Worm (Caenorhabditis elegans) whole organism, early embryonic: ENCODE results near the gene K08H10.6.

Source experiments
- B0310.2 ChIP-seq: sonication (generic microtip); optimal IDR thresholded peaks from 2 replicates; lab custom pipeline; 2016; ENCODE audit warnings: mild to moderate bottlenecking, missing genetic modification characterization, missing compliant biosample characterization
- F13C5.2 ChIP-seq: sonication (generic microtip); optimal IDR thresholded peaks from 2 replicates; lab custom pipeline; 2017; ENCODE audit warnings: mild to moderate bottlenecking, missing genetic modification characterization, inconsistent platforms, missing compliant biosample characterization
- aly-1 ChIP-seq: sonication (generic microtip); optimal IDR thresholded peaks from 2 replicates; lab custom pipeline; 2016; ENCODE audit warnings: missing genetic modification characterization, missing compliant biosample characterization
- ama-1 ChIP-seq: fragments of 150-350 bp; optimal IDR thresholded peaks from 2 replicates; lab custom pipeline; 2014
- ceh-13 ChIP-seq: fragments of 200-800 bp; sonication (Bioruptor generic); optimal IDR thresholded peaks from 2 replicates; lab custom pipeline; 2018; ENCODE audit warnings: mild to moderate bottlenecking, missing genetic modification characterization, missing compliant biosample characterization
- ceh-36 ChIP-seq: sonication (generic microtip); optimal IDR thresholded peaks from 2 replicates; lab custom pipeline; 2016; ENCODE audit warnings: missing genetic modification characterization, inconsistent platforms, missing compliant biosample characterization
- ets-7 ChIP-seq: sonication (generic microtip); optimal IDR thresholded peaks from 2 replicates; lab custom pipeline; 2016; ENCODE audit warnings: missing genotype, missing genetic modification characterization, missing compliant biosample characterization
- flt-1 ChIP-seq: fragments of 200-800 bp; sonication (Bioruptor generic); IDR thresholded peaks from 2 replicates; pipeline ENCODE4 v1.3.6; 2022; ENCODE audit warnings: missing genetic modification characterization, missing compliant biosample characterization
- hmbx-1 ChIP-seq: sonication (generic microtip); optimal IDR thresholded peaks from 2 replicates; lab custom pipeline; 2016; ENCODE audit warnings: mild to moderate bottlenecking, missing genetic modification characterization, missing compliant biosample characterization
- hmg-4 ChIP-seq: fragments of 200-800 bp; sonication (Bioruptor generic); optimal IDR thresholded peaks from 2 replicates; lab custom pipeline; 2018; ENCODE audit warnings: mild to moderate bottlenecking, missing genetic modification characterization, missing compliant biosample characterization
- hnd-1 ChIP-seq: sonication (generic microtip); optimal IDR thresholded peaks from 2 replicates; lab custom pipeline; 2016; ENCODE audit warnings: missing genetic modification characterization, missing compliant biosample characterization
- pes-1 ChIP-seq: fragments of 200-800 bp; sonication (Bioruptor generic); IDR thresholded peaks from 2 replicates; pipeline ENCODE4 v1.3.6; 2022; ENCODE audit warnings: missing genetic modification reagents, missing genetic modification characterization, missing compliant biosample characterization
- scrt-1 ChIP-seq: fragments of 200-800 bp; sonication (Bioruptor generic); IDR thresholded peaks from 2 replicates; pipeline ENCODE4 v1.3.6; 2022; ENCODE audit warnings: missing genetic modification characterization, missing compliant biosample characterization
- sea-1 ChIP-seq: fragments of 200-800 bp; sonication (Bioruptor generic); conservative IDR thresholded peaks from 2 replicates; pipeline ENCODE4 v1.3.6; 2022; ENCODE audit warnings: missing genetic modification characterization, missing compliant biosample characterization
- tbx-11 ChIP-seq: fragments of 200-800 bp; sonication (Bioruptor generic); IDR thresholded peaks from 2 replicates; pipeline ENCODE4 v1.3.6; 2022; ENCODE audit warnings: missing genetic modification characterization, missing compliant biosample characterization
- tbx-37 ChIP-seq: fragments of 200-800 bp; sonication (Bioruptor generic); conservative IDR thresholded peaks from 2 replicates; pipeline ENCODE4 v1.3.6; 2022; ENCODE audit warnings: missing genetic modification reagents, missing genetic modification characterization, missing compliant biosample characterization
- tra-4 ChIP-seq: sonication (generic microtip); optimal IDR thresholded peaks from 2 replicates; lab custom pipeline; 2017; ENCODE audit warnings: missing genetic modification characterization, missing compliant biosample characterization

K08H10.6 gene

DNA sequence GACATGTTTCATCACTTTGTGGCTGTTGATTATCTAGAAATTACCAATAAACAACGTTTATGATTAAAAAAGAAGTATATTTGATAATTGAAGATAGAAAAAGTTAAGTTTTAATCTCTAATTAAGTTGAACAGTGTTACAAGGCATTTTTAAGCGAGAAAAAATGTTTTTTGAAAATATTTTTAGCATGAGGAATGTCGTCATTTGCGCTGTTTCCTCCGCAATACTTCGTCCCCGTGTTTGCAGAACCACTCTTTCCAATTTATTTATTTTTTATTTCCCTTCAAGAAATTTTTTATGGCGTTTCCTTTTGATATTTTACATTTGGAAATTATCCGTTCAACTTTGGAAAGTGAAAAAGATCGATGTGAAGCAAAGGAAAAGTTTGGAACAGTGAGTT is 4.1 kb downstream of the K08H10.6 start, which contains the start of the genes rde-1 and trpp-6:
Gene rde-1 (minus strand): TSS at position 33 of the 400 bp plus-strand sequence.
Gene trpp-6 (plus strand): TSS at position 286 of the 400 bp plus-strand sequence.
- TF ChIP-seq tbx-37 (no peak), F13C5.2 (tag; lab: Kevin White, UChicago) (no peak), ceh-13 (no peak), ceh-36 (tag; lab: Kevin White, UChicago) (no peak), tra-4 (tag; lab: Kevin White, UChicago) (no peak), ama-1 (lab: Kevin White, UChicago) (no peak), tbx-11 (no peak), ets-7 (tag; lab: Kevin White, UChicago) (no peak), pes-1 (no peak), scrt-1 (GFP tag; lab: Robert Waterston, UW) (no peak), aly-1 (tag; lab: Kevin White, UChicago) (no peak), hmbx-1 (no peak), B0310.2 (tag; lab: Kevin White, UChicago) (no peak), sea-1 (GFP tag; lab: Robert Waterston, UW) (no peak), hmg-4 (GFP tag; lab: Kevin White, UChicago) (no peak), flt-1 (GFP tag; lab: Robert Waterston, UW) (no peak)

- TF ChIP-seq tra-4 (tag; lab: Kevin White, UChicago) (no peak), aly-1 (tag; lab: Kevin White, UChicago) (no peak), hmbx-1 (no peak), tbx-11 (no peak), sea-1 (GFP tag; lab: Robert Waterston, UW) (no peak), ceh-36 (tag; lab: Kevin White, UChicago) (no peak)
Measured at ce11 chrV:9987688-9988087, 8.0 kb downstream of the K08H10.6 start, which contains the start of gene C27H6.8. Gene C27H6.8, minus strand, starts transcription at chrV:9987788.

ce11 chrV:9986177-9986576 is 9.5 kb downstream of the K08H10.6 start, which contains the start of gene rmd-2:
Gene rmd-2, minus strand, starts transcription at chrV:9986277.
- no peak for TF ChIP-seq pes-1
- TF ChIP-seq ama-1 (lab: Kevin White, UChicago) = no peak
- no peak for TF ChIP-seq F13C5.2 (tag; lab: Kevin White, UChicago)
- TF ChIP-seq B0310.2 (tag; lab: Kevin White, UChicago) = no peak

ce11 chrV:9985227-9985864 is 10.3 kb downstream of the K08H10.6 start:
- TF ChIP-seq F13C5.2 (tag; lab: Kevin White, UChicago) = no peak
- no peak for TF ChIP-seq ama-1 (lab: Kevin White, UChicago)
- no peak for TF ChIP-seq hnd-1 (tag; lab: Kevin White, UChicago)
- TF ChIP-seq sea-1 (GFP tag; lab: Robert Waterston, UW) = no peak
- no peak for TF ChIP-seq ceh-36 (tag; lab: Kevin White, UChicago)
- no peak for TF ChIP-seq B0310.2 (tag; lab: Kevin White, UChicago)
- no peak for TF ChIP-seq pes-1

DNA sequence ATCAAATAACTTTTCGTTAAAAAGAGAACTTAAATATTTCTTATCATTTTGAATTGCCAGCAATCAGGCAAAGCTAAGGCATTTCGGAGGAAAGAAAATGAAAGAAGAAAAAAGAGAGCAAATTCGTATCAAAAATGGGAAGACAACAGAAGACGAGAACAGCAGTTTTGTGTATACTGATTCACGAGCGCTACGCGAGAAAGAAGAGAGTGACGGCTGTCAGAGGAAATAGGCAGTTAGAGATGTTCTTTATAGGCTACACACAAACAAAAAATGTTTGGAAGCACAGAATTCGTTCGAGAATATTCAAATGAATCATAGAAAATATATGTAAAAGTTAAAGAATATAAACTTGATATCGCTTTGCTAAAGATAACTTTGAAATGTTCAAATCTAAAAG is 10.9 kb downstream of the K08H10.6 start:
- TF ChIP-seq hmbx-1 (no peak), tbx-11 (no peak), ama-1 (lab: Kevin White, UChicago) (no peak), hmg-4 (GFP tag; lab: Kevin White, UChicago) (no peak)

DNA sequence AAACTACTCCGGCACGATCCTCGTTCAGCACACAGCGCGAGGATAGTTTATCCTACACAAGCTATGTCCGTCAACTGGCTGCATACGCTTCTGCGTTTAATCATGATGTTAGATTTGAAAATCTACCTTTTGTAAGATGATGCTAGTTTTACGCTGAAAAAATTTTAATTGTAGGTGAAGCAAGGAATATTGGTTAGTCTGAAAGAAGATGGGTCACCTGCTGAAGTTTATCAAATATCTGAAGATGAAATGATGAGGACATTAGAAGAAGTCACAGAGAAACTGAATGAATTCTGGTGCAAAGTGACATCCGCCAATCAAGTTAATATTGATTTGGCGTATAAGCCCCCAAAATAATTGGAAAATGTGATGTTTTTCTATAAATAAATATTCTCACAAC is 12.2 kb downstream of the K08H10.6 start:
- TF ChIP-seq sea-1 (GFP tag; lab: Robert Waterston, UW) = no peak
- TF ChIP-seq hmbx-1 = no peak
- TF ChIP-seq scrt-1 (GFP tag; lab: Robert Waterston, UW) = no peak
- TF ChIP-seq hmg-4 (GFP tag; lab: Kevin White, UChicago) = no peak
- no peak for TF ChIP-seq pes-1
- TF ChIP-seq ceh-36 (tag; lab: Kevin White, UChicago) = no peak
- no peak for TF ChIP-seq ets-7 (tag; lab: Kevin White, UChicago)
- no peak for TF ChIP-seq tbx-37
- no peak for TF ChIP-seq flt-1 (GFP tag; lab: Robert Waterston, UW)
- TF ChIP-seq F13C5.2 (tag; lab: Kevin White, UChicago) = no peak
- no peak for TF ChIP-seq tra-4 (tag; lab: Kevin White, UChicago)
- no peak for TF ChIP-seq ceh-13
- no peak for TF ChIP-seq hnd-1 (tag; lab: Kevin White, UChicago)
- no peak for TF ChIP-seq B0310.2 (tag; lab: Kevin White, UChicago)
- no peak for TF ChIP-seq tbx-11
- no peak for TF ChIP-seq aly-1 (tag; lab: Kevin White, UChicago)
- TF ChIP-seq ama-1 (lab: Kevin White, UChicago) = no peak

- TF ChIP-seq tbx-37 (no peak), hnd-1 (tag; lab: Kevin White, UChicago) (no peak), ets-7 (tag; lab: Kevin White, UChicago) (no peak), ceh-36 (tag; lab: Kevin White, UChicago) (no peak), scrt-1 (GFP tag; lab: Robert Waterston, UW) (no peak), aly-1 (tag; lab: Kevin White, UChicago) (no peak), F13C5.2 (tag; lab: Kevin White, UChicago) (no peak), tbx-11 (no peak), B0310.2 (tag; lab: Kevin White, UChicago) (no peak), ceh-13 (no peak), hmbx-1 (no peak), pes-1 (no peak)
Measured at ce11 chrV:9982568-9982967, 13.1 kb downstream of the K08H10.6 start, which contains the start of gene C27H6.9. Gene C27H6.9, plus strand, starts transcription at chrV:9982868.
